Worm (Caenorhabditis elegans) whole organism, midembryonic: Measurements from ENCODE around the gene asm-1.

Experiments
- T22C8.4 ChIP-seq: fragments of 200-800 bp; sonication (Bioruptor generic); IDR thresholded peaks from 2 replicates; pipeline ENCODE4 v1.3.6; 2022; ENCODE audit warnings: missing genetic modification characterization, missing compliant biosample characterization
- cog-1 ChIP-seq: sonication (generic microtip); optimal IDR thresholded peaks from 2 replicates; lab custom pipeline; 2016; ENCODE audit warnings: missing genetic modification characterization, missing compliant biosample characterization
- flt-1 ChIP-seq: fragments of 200-800 bp; sonication (Bioruptor generic); IDR thresholded peaks from 2 replicates; pipeline ENCODE4 v1.3.6; 2022; ENCODE audit warnings: missing genetic modification characterization, missing compliant biosample characterization
- klf-2 ChIP-seq: fragments of 200-800 bp; sonication (Bioruptor generic); conservative IDR thresholded peaks from 2 replicates; pipeline ENCODE4 v1.3.6; 2022; ENCODE audit warnings: missing genetic modification reagents, missing genetic modification characterization, missing compliant biosample characterization
- tab-1 ChIP-seq: fragments of 200-800 bp; sonication (Bioruptor generic); IDR thresholded peaks from 2 replicates; pipeline ENCODE4 v1.3.6; 2022; ENCODE audit warnings: missing genetic modification characterization, missing compliant biosample characterization
- ztf-23 ChIP-seq: fragments of 200-800 bp; sonication (Bioruptor generic); IDR thresholded peaks from 2 replicates; pipeline ENCODE4 v1.3.6; 2022; ENCODE audit warnings: missing genetic modification reagents, missing genetic modification characterization, missing compliant biosample characterization

- TF ChIP-seq cog-1 (no peak), klf-2 (GFP tag; lab: Robert Waterston, UW) (no peak), tab-1 (GFP tag; lab: Robert Waterston, UW) (no peak), flt-1 (GFP tag; lab: Robert Waterston, UW) (no peak), T22C8.4 (GFP tag; lab: Robert Waterston, UW) (no peak), ztf-23 (no peak)
Measured at ce11 chrII:6891176-6891575, 18.7 kb upstream of the asm-1 start.
